Fruit fly (Drosophila melanogaster): ENCODE measurements around the gene CG13946.

Gene CG13946

DNA sequence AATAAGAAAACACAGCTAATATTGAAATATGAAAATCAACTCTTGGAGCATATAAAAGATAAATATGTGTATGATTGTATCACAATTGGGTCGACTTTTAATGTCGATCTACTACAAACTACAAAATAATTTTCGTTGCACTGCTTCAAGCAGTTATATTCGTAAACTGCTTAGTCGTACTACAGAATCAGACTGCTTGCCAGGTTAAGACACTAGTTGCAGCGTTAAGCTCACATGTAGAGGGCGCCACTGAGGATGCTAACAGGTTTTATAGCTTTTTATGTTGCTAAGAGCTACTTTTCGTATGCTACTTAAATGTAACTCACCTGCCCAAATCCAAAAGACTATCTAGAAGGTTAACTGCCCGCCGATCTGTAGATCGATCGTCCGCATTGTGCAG is 36.3 kb upstream of the CG13946 start (continued):
- TF ChIP-seq CG9817 (tag; optimal IDR thresholded peaks at IDR 0.05), result peak; percentile 19
- peak; percentile 7 for TF ChIP-seq CG12769 (tag; optimal IDR thresholded peaks at IDR 0.05)
- TF ChIP-seq mirr (GFP tag; optimal IDR thresholded peaks at IDR 0.05), result no peak
- TF ChIP-seq cg (GFP tag; optimal IDR thresholded peaks at IDR 0.05), result no peak
- no peak for TF ChIP-seq Mes4 (GFP tag; optimal IDR thresholded peaks at IDR 0.05)
- no peak for TF ChIP-seq NC2β (GFP tag; optimal IDR thresholded peaks at IDR 0.05)
- no peak for TF ChIP-seq CG10366 (GFP tag; IDR thresholded peaks at IDR 0.05)
- no peak for TF ChIP-seq CG2116 (GFP tag; optimal IDR thresholded peaks at IDR 0.05)
- TF ChIP-seq CG10979 (tag; optimal IDR thresholded peaks at IDR 0.05), result no peak
- no peak for TF ChIP-seq lilli (GFP tag; optimal IDR thresholded peaks at IDR 0.05)
- TF ChIP-seq CG16813 (GFP tag; IDR thresholded peaks at IDR 0.05; ENCODE audit: partially characterized antibody), result peak; percentile 28; the same call in 1 of the 3 replicates
- TF ChIP-seq CG12659 (GFP tag; optimal IDR thresholded peaks at IDR 0.05), result peak; percentile 11
- TF ChIP-seq TFAM (GFP tag; optimal IDR thresholded peaks at IDR 0.05), result no peak
- TF ChIP-seq phol (tag; optimal IDR thresholded peaks at IDR 0.05), result peak; percentile 46
- no peak for TF ChIP-seq Spps (tag; optimal IDR thresholded peaks at IDR 0.05)
- TF ChIP-seq CG17802 (tag; optimal IDR thresholded peaks at IDR 0.05), result no peak
- TF ChIP-seq Sox100B (GFP tag; optimal IDR thresholded peaks at IDR 0.05), result no peak
- TF ChIP-seq CG10321 (GFP tag; IDR thresholded peaks at IDR 0.05), result no peak
- TF ChIP-seq bsh (GFP tag; optimal IDR thresholded peaks at IDR 0.05), result no peak
- TF ChIP-seq CG33213 (GFP tag; optimal IDR thresholded peaks at IDR 0.05), result no peak
- no peak for TF ChIP-seq jigr1 (GFP tag; IDR thresholded peaks at IDR 0.05)
- TF ChIP-seq CG3838 (GFP tag; optimal IDR thresholded peaks at IDR 0.05), result no peak
- TF ChIP-seq CG1832 (GFP tag; optimal IDR thresholded peaks at IDR 0.05), result no peak
- TF ChIP-seq CG12299 (tag; optimal IDR thresholded peaks at IDR 0.05), result no peak
- no peak for TF ChIP-seq CG16779 (GFP tag; IDR thresholded peaks at IDR 0.05)
- TF ChIP-seq sug (tag; optimal IDR thresholded peaks at IDR 0.05), result no peak
- TF ChIP-seq slp2 (GFP tag; optimal IDR thresholded peaks at IDR 0.05), result no peak
- TF ChIP-seq CG8089 (GFP tag; optimal IDR thresholded peaks at IDR 0.05), result no peak
- no peak for TF ChIP-seq salm (tag; optimal IDR thresholded peaks at IDR 0.05)
- no peak for TF ChIP-seq CG5953 (GFP tag; IDR thresholded peaks at IDR 0.05)
- TF ChIP-seq bbx (GFP tag; IDR thresholded peaks at IDR 0.05; ENCODE audit: partially characterized antibody), result peak; percentile 39; the same call in 1 of the 2 replicates
- TF ChIP-seq CG2712 (tag; optimal IDR thresholded peaks at IDR 0.05), result no peak
- no peak for TF ChIP-seq vnd (GFP tag; IDR thresholded peaks at IDR 0.05; ENCODE audit: partially characterized antibody)
- TF ChIP-seq nerfin-2 (GFP tag; IDR thresholded peaks at IDR 0.05; ENCODE audit: partially characterized antibody), result peak; percentile 13; the same call in 1 of the 2 replicates
- peak; percentile 15 for TF ChIP-seq pita (GFP tag; optimal IDR thresholded peaks at IDR 0.05)
- no peak for TF ChIP-seq CG12391 (tag; optimal IDR thresholded peaks at IDR 0.05)
- no peak for TF ChIP-seq CG2678 (tag; optimal IDR thresholded peaks at IDR 0.05)
- no peak for TF ChIP-seq dan (GFP tag; IDR thresholded peaks at IDR 0.05)
- TF ChIP-seq p53 (GFP tag; optimal IDR thresholded peaks at IDR 0.05), result peak; percentile 2
- no peak for TF ChIP-seq pan (optimal IDR thresholded peaks at IDR 0.05)
- TF ChIP-seq pan (GFP tag; optimal IDR thresholded peaks at IDR 0.05 in 1 of 2, IDR thresholded peaks at IDR 0.05 in 1 of 2), result no peak
- no peak for TF ChIP-seq Dref (GFP tag; IDR thresholded peaks at IDR 0.05)
- TF ChIP-seq aop (GFP tag; IDR thresholded peaks at IDR 0.05), result 0 out of 2 replicates have a peak, but pooled peaks have one; percentile 25
- peak; percentile 24; the same call in 1 of the 2 replicates for TF ChIP-seq CG14667 (GFP tag; IDR thresholded peaks at IDR 0.05)
- TF ChIP-seq CG4820 (GFP tag; optimal IDR thresholded peaks at IDR 0.05), result no peak
- no peak for TF ChIP-seq CG14441 (GFP tag; IDR thresholded peaks at IDR 0.05)
- no peak for TF ChIP-seq vfl (GFP tag; optimal IDR thresholded peaks at IDR 0.05)
- TF ChIP-seq CG7745 (tag; optimal IDR thresholded peaks at IDR 0.05), result no peak
- no peak for TF ChIP-seq CG6654 (GFP tag; optimal IDR thresholded peaks at IDR 0.05)
- TF ChIP-seq CG2202 (tag; optimal IDR thresholded peaks at IDR 0.05), result no peak
- no peak for TF ChIP-seq CG10654 (GFP tag; optimal IDR thresholded peaks at IDR 0.05)

Data from whole organism, embryonic.